Worm (Caenorhabditis elegans) whole organism, young adult: ENCODE measurements around the gene csn-6.

Experiments used
- B0336.3 ChIP-seq: fragments of 200-800 bp; sonication (Bioruptor generic); IDR thresholded peaks from 2 replicates; pipeline ENCODE4 v1.3.6; 2022; ENCODE audit warnings: missing genetic modification characterization, missing compliant biosample characterization
- C06A6.2 ChIP-seq: fragments of 200-800 bp; sonication (Bioruptor generic); conservative IDR thresholded peaks from 2 replicates; pipeline ENCODE4 v1.3.6; 2022; ENCODE audit warnings: missing genetic modification characterization, missing compliant biosample characterization
- F22D6.2 ChIP-seq: sonication (generic microtip); optimal IDR thresholded peaks from 2 replicates; lab custom pipeline; 2016; ENCODE audit warnings: mild to moderate bottlenecking, missing genetic modification characterization, missing compliant biosample characterization
- F37B4.10 ChIP-seq: fragments of 200-800 bp; sonication (Bioruptor generic); IDR thresholded peaks from 2 replicates; pipeline ENCODE4 v1.3.6; 2022; ENCODE audit warnings: missing genetic modification characterization, missing compliant biosample characterization
- F39B2.1 ChIP-seq: fragments of 200-800 bp; sonication (Bioruptor generic); IDR thresholded peaks from 2 replicates; pipeline ENCODE4 v1.3.6; 2022; ENCODE audit warnings: missing genetic modification reagents, missing genetic modification characterization, missing compliant biosample characterization
- F57A8.1 ChIP-seq: fragments of 200-800 bp; sonication (Bioruptor generic); optimal IDR thresholded peaks from 2 replicates; lab custom pipeline; 2018; ENCODE audit warnings: mild to moderate bottlenecking, missing genetic modification characterization, moderate library complexity, missing compliant biosample characterization
- K12H6.12 ChIP-seq: fragments of 200-800 bp; sonication (Bioruptor generic); optimal IDR thresholded peaks from 2 replicates; lab custom pipeline; 2018; ENCODE audit warnings: mild to moderate bottlenecking, missing genetic modification characterization, missing compliant biosample characterization
- T26A5.8 ChIP-seq: sonication (generic microtip); optimal IDR thresholded peaks from 2 replicates; lab custom pipeline; 2016; ENCODE audit warnings: missing genetic modification characterization, missing compliant biosample characterization
- Y53F4B.3 ChIP-seq: fragments of 200-800 bp; sonication (Bioruptor generic); IDR thresholded peaks from 2 replicates; pipeline ENCODE4 v1.3.6; 2022; ENCODE audit warnings: missing genetic modification reagents, missing genetic modification characterization, missing compliant biosample characterization
- ZK185.1 ChIP-seq: sonication (generic microtip); optimal IDR thresholded peaks from 2 replicates; lab custom pipeline; 2016; ENCODE audit warnings: mild to moderate bottlenecking, missing genetic modification characterization, missing compliant biosample characterization; ENCODE audit not compliant: poor library complexity, severe bottlenecking
- ama-1 ChIP-seq, 3 experiments: fragments of 150-350 bp in 1 of 3; sonication (generic microtip) in 2 of 3; optimal IDR thresholded peaks; 2 replicates each; lab custom pipeline; 2014 to 2018; ENCODE audit warnings: missing biosample characterization in 2 of 3, missing genetic modification characterization in 2 of 3, missing genetic modification reagents in 2 of 3
- aptf-2 ChIP-seq: fragments of 200-800 bp; sonication (Bioruptor generic); conservative IDR thresholded peaks from 2 replicates; pipeline ENCODE4 v1.3.6; 2022; ENCODE audit warnings: missing genetic modification reagents, missing genetic modification characterization, missing compliant biosample characterization
- aptf-3 ChIP-seq: fragments of 200-800 bp; sonication (Bioruptor generic); IDR thresholded peaks from 2 replicates; pipeline ENCODE4 v1.3.6; 2022; ENCODE audit warnings: missing genetic modification characterization, missing compliant biosample characterization
- bed-2 ChIP-seq: fragments of 200-800 bp; sonication (Bioruptor generic); IDR thresholded peaks from 2 replicates; pipeline ENCODE4 v1.3.6; 2022; ENCODE audit warnings: missing genetic modification reagents, missing genetic modification characterization, missing compliant biosample characterization
- ccch-3 ChIP-seq: fragments of 200-800 bp; sonication (Bioruptor generic); optimal IDR thresholded peaks from 2 replicates; lab custom pipeline; 2018; ENCODE audit warnings: mild to moderate bottlenecking, missing genetic modification characterization, missing compliant biosample characterization
- cebp-1 ChIP-seq, 2 experiments: fragments of 200-800 bp in 1 of 2; sonication (Bioruptor generic) in 1 of 2; sonication (generic microtip) in 1 of 2; IDR thresholded peaks in 1 of 2; optimal IDR thresholded peaks in 1 of 2; 2 replicates each; pipeline versions ENCODE4 v1.3.6 to Lab custom; 2017 to 2022; ENCODE audit warnings: missing compliant biosample characterization in 2 of 2, missing genetic modification characterization in 2 of 2, mild to moderate bottlenecking in 1 of 2, missing genetic modification reagents in 1 of 2, moderate library complexity in 1 of 2
- ceh-100 ChIP-seq: fragments of 200-800 bp; sonication (Bioruptor generic); IDR thresholded peaks from 2 replicates; pipeline ENCODE4 v1.3.6; 2022; ENCODE audit warnings: missing genetic modification reagents, missing genetic modification characterization, missing compliant biosample characterization
- ceh-91 ChIP-seq: fragments of 200-800 bp; sonication (Bioruptor generic); IDR thresholded peaks from 2 replicates; pipeline ENCODE4 v1.3.6; 2022; ENCODE audit warnings: missing genetic modification reagents, missing genetic modification characterization, missing compliant biosample characterization
- die-1 ChIP-seq: sonication (generic microtip); optimal IDR thresholded peaks from 2 replicates; lab custom pipeline; 2016; ENCODE audit warnings: missing genotype, mild to moderate bottlenecking, missing genetic modification characterization, missing compliant biosample characterization
- dox-1 ChIP-seq: fragments of 200-800 bp; sonication (Bioruptor generic); IDR thresholded peaks from 2 replicates; pipeline ENCODE4 v1.3.6; 2022; ENCODE audit warnings: missing genetic modification reagents, missing genetic modification characterization, missing compliant biosample characterization
- efl-1 ChIP-seq: fragments of 150-350 bp; optimal IDR thresholded peaks from 2 replicates; lab custom pipeline; 2014; ENCODE audit warnings: missing biosample characterization, missing genetic modification reagents, missing genetic modification characterization
- fkh-3 ChIP-seq: sonication (generic microtip); optimal IDR thresholded peaks from 2 replicates; lab custom pipeline; 2016; ENCODE audit warnings: mild to moderate bottlenecking, missing genetic modification characterization, missing compliant biosample characterization
- hlh-26 ChIP-seq: fragments of 200-800 bp; sonication (Bioruptor generic); conservative IDR thresholded peaks from 2 replicates; pipeline ENCODE4 v1.3.6; 2022; ENCODE audit warnings: missing genetic modification reagents, missing genetic modification characterization, missing compliant biosample characterization
- hrde-1 ChIP-seq: sonication (generic microtip); optimal IDR thresholded peaks from 2 replicates; lab custom pipeline; 2016; ENCODE audit warnings: missing genetic modification characterization, mild to moderate bottlenecking, missing compliant biosample characterization, moderate library complexity, missing genotype, missing genetic modification reagents, borderline replicate concordance
- lin-26 ChIP-seq: fragments of 200-800 bp; sonication (Bioruptor generic); IDR thresholded peaks from 2 replicates; pipeline ENCODE4 v1.3.6; 2022; ENCODE audit warnings: missing genetic modification reagents, missing genetic modification characterization, missing compliant biosample characterization
- lir-1 ChIP-seq: fragments of 200-800 bp; sonication (Bioruptor generic); conservative IDR thresholded peaks from 2 replicates; pipeline ENCODE4 v1.3.6; 2022; ENCODE audit warnings: missing genetic modification reagents, missing genetic modification characterization, missing compliant biosample characterization
- lsy-27 ChIP-seq: sonication (generic microtip); optimal IDR thresholded peaks from 2 replicates; lab custom pipeline; 2017; ENCODE audit warnings: missing genetic modification characterization, mild to moderate bottlenecking, missing compliant biosample characterization, antibody characterized with exemption, missing genotype, borderline replicate concordance; ENCODE audit not compliant: insufficient read depth
- madf-6 ChIP-seq: fragments of 200-800 bp; sonication (Bioruptor generic); IDR thresholded peaks from 2 replicates; pipeline ENCODE4 v1.3.6; 2022; ENCODE audit warnings: missing genetic modification reagents, missing genetic modification characterization, missing compliant biosample characterization
- mxl-1 ChIP-seq: sonication (generic microtip); optimal IDR thresholded peaks from 2 replicates; lab custom pipeline; 2016; ENCODE audit warnings: missing genetic modification characterization, missing compliant biosample characterization
- nfya-2 ChIP-seq: fragments of 200-800 bp; sonication (Bioruptor generic); IDR thresholded peaks from 2 replicates; pipeline ENCODE4 v1.3.6; 2022; ENCODE audit warnings: missing genetic modification reagents, missing genetic modification characterization, missing compliant biosample characterization
- nhr-179 ChIP-seq: sonication (generic microtip); optimal IDR thresholded peaks from 2 replicates; lab custom pipeline; 2016; ENCODE audit warnings: mild to moderate bottlenecking, missing genetic modification characterization, missing compliant biosample characterization
- nhr-27 ChIP-seq: fragments of 200-800 bp; sonication (Bioruptor generic); optimal IDR thresholded peaks from 2 replicates; lab custom pipeline; 2018; ENCODE audit warnings: mild to moderate bottlenecking, missing genetic modification characterization, moderate library complexity, missing compliant biosample characterization
- nhr-80 ChIP-seq: sonication (generic microtip); optimal IDR thresholded peaks from 2 replicates; lab custom pipeline; 2016; ENCODE audit warnings: missing genetic modification characterization, missing compliant biosample characterization
- pha-4 ChIP-seq: fragments of 150-350 bp; sonication (generic microtip); optimal IDR thresholded peaks from 2 replicates; lab custom pipeline; 2014; ENCODE audit warnings: missing biosample characterization, missing genetic modification reagents, missing genetic modification characterization
- rec-8 ChIP-seq, 2 experiments: sonication (generic microtip); optimal IDR thresholded peaks; 2 replicates each; lab custom pipeline; 2016; ENCODE audit warnings: mild to moderate bottlenecking in 2 of 2, missing genetic modification characterization in 2 of 2, missing genetic modification reagents in 2 of 2, missing genotype in 2 of 2, missing biosample characterization in 1 of 2, missing compliant biosample characterization in 1 of 2, moderate library complexity in 1 of 2
- repo-1 ChIP-seq: sonication (generic microtip); optimal IDR thresholded peaks from 2 replicates; lab custom pipeline; 2017; ENCODE audit warnings: mild to moderate bottlenecking, missing genetic modification characterization, missing compliant biosample characterization
- rpc-1 ChIP-seq, 2 experiments: fragments of 150-350 bp in 1 of 2; sonication (generic microtip) in 1 of 2; optimal IDR thresholded peaks; 2 replicates each; lab custom pipeline; 2014 to 2018; ENCODE audit warnings: missing biosample characterization in 1 of 2, missing genetic modification characterization in 1 of 2, missing genetic modification reagents in 1 of 2, missing genotype in 1 of 2
- snpc-4 ChIP-seq, 5 experiments: fragments of 150-350 bp in 1 of 5; sonication (generic microtip) in 4 of 5; optimal IDR thresholded peaks; 2 replicates each; lab custom pipeline; 2014 to 2018; ENCODE audit warnings: missing genetic modification characterization in 5 of 5, missing biosample characterization in 3 of 5, antibody characterized with exemption in 2 of 5, mild to moderate bottlenecking in 2 of 5, missing compliant biosample characterization in 2 of 5, missing genotype in 2 of 5, moderate library complexity in 2 of 5, missing genetic modification reagents in 1 of 5
- tbx-9 ChIP-seq: sonication (generic microtip); optimal IDR thresholded peaks from 2 replicates; lab custom pipeline; 2016; ENCODE audit warnings: borderline replicate concordance, missing genetic modification characterization, inconsistent platforms, missing compliant biosample characterization
- unc-130 ChIP-seq: sonication (generic microtip); optimal IDR thresholded peaks from 2 replicates; lab custom pipeline; 2016; ENCODE audit warnings: missing genetic modification reagents, missing genetic modification characterization, missing compliant biosample characterization
- unc-62 ChIP-seq: fragments of 150-350 bp; optimal IDR thresholded peaks from 2 replicates; lab custom pipeline; 2014; ENCODE audit warnings: missing biosample characterization, missing genetic modification reagents, missing genetic modification characterization
- zfh-2 ChIP-seq: fragments of 200-800 bp; sonication (Bioruptor generic); conservative IDR thresholded peaks from 2 replicates; pipeline ENCODE4 v1.3.6; 2022; ENCODE audit warnings: missing genetic modification reagents, missing genetic modification characterization, missing compliant biosample characterization
- zim-3 ChIP-seq: sonication (generic microtip); optimal IDR thresholded peaks from 2 replicates; lab custom pipeline; 2017; ENCODE audit warnings: mild to moderate bottlenecking, missing genetic modification characterization, moderate library complexity, missing compliant biosample characterization
- ztf-18 ChIP-seq: sonication (generic microtip); optimal IDR thresholded peaks from 2 replicates; lab custom pipeline; 2016; ENCODE audit warnings: missing genotype, mild to moderate bottlenecking, missing genetic modification characterization, missing compliant biosample characterization
- ztf-26 ChIP-seq: sonication (generic microtip); optimal IDR thresholded peaks from 2 replicates; lab custom pipeline; 2017; ENCODE audit warnings: missing genetic modification characterization, missing compliant biosample characterization
- ztf-3 ChIP-seq: fragments of 200-800 bp; sonication (Bioruptor generic); optimal IDR thresholded peaks from 2 replicates; lab custom pipeline; 2018; ENCODE audit warnings: mild to moderate bottlenecking, missing genetic modification characterization, missing compliant biosample characterization
- ztf-6 ChIP-seq: fragments of 200-800 bp; sonication (Bioruptor generic); IDR thresholded peaks from 2 replicates; pipeline ENCODE4 v1.3.6; 2022; ENCODE audit warnings: missing genetic modification reagents, missing genetic modification characterization, missing compliant biosample characterization

The csn-6 gene

ce11 chrIV:13313156-13313555 lies 12.5 kb downstream of the csn-6 start (continued):
- TF ChIP-seq ztf-26, result no peak
- no peak for TF ChIP-seq nhr-179 (tag; lab: Kevin White, UChicago)
- no peak for TF ChIP-seq rpc-1 (optimal IDR thresholded peaks at IDR 0.05; lab: Kevin White, UChicago)
- TF ChIP-seq rpc-1 (tag; optimal IDR thresholded peaks at IDR 0.05; lab: Kevin White, UChicago), result no peak
- TF ChIP-seq mxl-1, result no peak
- no peak for TF ChIP-seq hlh-26 (GFP tag; lab: Robert Waterston, UW)
- TF ChIP-seq nhr-27 (tag; lab: Kevin White, UChicago), result no peak
- no peak for TF ChIP-seq Y53F4B.3
- no peak for TF ChIP-seq ccch-3 (GFP tag; lab: Kevin White, UChicago)
- no peak for TF ChIP-seq ztf-18 (tag; lab: Kevin White, UChicago)
- 0 out of 2 replicates have a peak, but pooled peaks have one; percentile 64 for TF ChIP-seq lin-26 (GFP tag; lab: Robert Waterston, UW)
- no peak for TF ChIP-seq K12H6.12 (tag; lab: Kevin White, UChicago)
- 0 out of 2 replicates have a peak, but pooled peaks have one; percentile 18 for TF ChIP-seq C06A6.2 (GFP tag; lab: Robert Waterston, UW)
- TF ChIP-seq efl-1, result no peak
- TF ChIP-seq snpc-4 (GFP tag; optimal IDR thresholded peaks at IDR 0.05; lab: Kevin White, UChicago), result no peak
- no peak for TF ChIP-seq snpc-4 (tag; optimal IDR thresholded peaks at IDR 0.05; lab: Kevin White, UChicago)
- no peak for TF ChIP-seq rec-8 (tag; optimal IDR thresholded peaks at IDR 0.05; lab: Kevin White, UChicago)
- no peak for TF ChIP-seq hrde-1 (tag; lab: Kevin White, UChicago)
- TF ChIP-seq fkh-3 (tag; lab: Kevin White, UChicago), result no peak
- TF ChIP-seq ama-1 (optimal IDR thresholded peaks at IDR 0.05; lab: Kevin White, UChicago), result no peak
- TF ChIP-seq ama-1 (GFP tag; optimal IDR thresholded peaks at IDR 0.05; lab: Kevin White, UChicago), result no peak
- no peak for TF ChIP-seq ceh-100 (GFP tag; lab: Robert Waterston, UW)
- no peak for TF ChIP-seq tbx-9 (tag; lab: Kevin White, UChicago)
- no peak for TF ChIP-seq F39B2.1 (GFP tag; lab: Robert Waterston, UW)
- no peak for TF ChIP-seq madf-6 (GFP tag; lab: Robert Waterston, UW)
- no peak for TF ChIP-seq T26A5.8 (tag; lab: Kevin White, UChicago)
- TF ChIP-seq ztf-3 (GFP tag; lab: Kevin White, UChicago), result no peak
- no peak for TF ChIP-seq cebp-1 (GFP tag; IDR thresholded peaks at IDR 0.05; lab: Robert Waterston, UW)
- TF ChIP-seq cebp-1 (tag; optimal IDR thresholded peaks at IDR 0.05; lab: Kevin White, UChicago), result peak; percentile 14
- peak; percentile 72 for TF ChIP-seq nhr-80 (tag; lab: Kevin White, UChicago)
- TF ChIP-seq B0336.3 (GFP tag; lab: Robert Waterston, UW), result 0 out of 2 replicates have a peak, but pooled peaks have one; percentile 23
- no peak for TF ChIP-seq bed-2 (GFP tag; lab: Robert Waterston, UW)
- TF ChIP-seq die-1 (tag; lab: Kevin White, UChicago), result no peak
- TF ChIP-seq lir-1 (GFP tag; lab: Robert Waterston, UW), result no peak
- no peak for TF ChIP-seq ceh-91
- no peak for TF ChIP-seq F22D6.2 (tag; lab: Kevin White, UChicago)
- no peak for TF ChIP-seq ztf-6 (GFP tag; lab: Robert Waterston, UW)
- TF ChIP-seq nfya-2 (GFP tag; lab: Robert Waterston, UW), result no peak
- no peak for TF ChIP-seq F37B4.10 (GFP tag; lab: Robert Waterston, UW)
- TF ChIP-seq ZK185.1 (tag; lab: Kevin White, UChicago), result peak; percentile 13
- no peak for TF ChIP-seq aptf-2
- TF ChIP-seq F57A8.1 (GFP tag; lab: Kevin White, UChicago), result no peak
- no peak for TF ChIP-seq unc-130 (GFP tag; lab: Kevin White, UChicago)
- TF ChIP-seq repo-1, result no peak
- no peak for TF ChIP-seq zim-3 (tag; lab: Kevin White, UChicago)
- TF ChIP-seq dox-1, result peak; percentile 32; the same call in 1 of the 2 replicates
- no peak for TF ChIP-seq aptf-3
- no peak for TF ChIP-seq lsy-27 (tag; lab: Kevin White, UChicago)
- TF ChIP-seq pha-4, result no peak
- TF ChIP-seq unc-62 (GFP tag; lab: Kevin White, UChicago), result no peak
- peak; percentile 48; the same call in 1 of the 2 replicates for TF ChIP-seq zfh-2 (GFP tag; lab: Robert Waterston, UW)
